Fruit fly (Drosophila melanogaster) whole organism, embryonic: Measurements from ENCODE around the gene CG13949.
A peak's percentile ranks its signal among the peaks of the same experiment; 100 is the strongest.

ENCODE experiments used
- Atf-2 ChIP-seq: fragments of 200-800 bp; sonication (Bioruptor generic); optimal IDR thresholded peaks from 2 replicates; lab custom pipeline; 2016; ENCODE audit warnings: missing biosample characterization, missing genetic modification characterization
- Atf6 ChIP-seq: fragments of 200-800 bp; sonication (Bioruptor generic); IDR thresholded peaks from 2 replicates; pipeline ENCODE4 v1.3.6; 2022; ENCODE audit warnings: missing biosample characterization, missing genetic modification characterization
- CG10321 ChIP-seq: fragments of 200-800 bp; sonication (Bioruptor generic); IDR thresholded peaks from 2 replicates; pipeline ENCODE4 v1.3.6; 2022; ENCODE audit warnings: missing biosample characterization, missing genetic modification characterization
- CG10543 ChIP-seq: fragments of 200-800 bp; sonication (Bioruptor generic); optimal IDR thresholded peaks from 3 replicates; lab custom pipeline; 2017; ENCODE audit warnings: missing biosample characterization, mild to moderate bottlenecking, missing genetic modification characterization, moderate library complexity
- CG11093 ChIP-seq: fragments of 200-800 bp; sonication (Bioruptor generic); IDR thresholded peaks from 3 replicates; pipeline ENCODE4 v1.3.6; 2022; ENCODE audit warnings: missing biosample characterization, missing genetic modification characterization
- CG11560 ChIP-seq: fragments of 200-800 bp; sonication (Bioruptor generic); IDR thresholded peaks from 3 replicates; pipeline ENCODE4 v1.3.6; 2022; ENCODE audit warnings: missing biosample characterization, missing genetic modification characterization
- CG12155 ChIP-seq: fragments of 200-800 bp; sonication (Bioruptor generic); optimal IDR thresholded peaks from 3 replicates; lab custom pipeline; 2016; ENCODE audit warnings: missing biosample characterization, missing genetic modification characterization
- CG12391 ChIP-seq: fragments of 200-800 bp; sonication (Bioruptor generic); optimal IDR thresholded peaks from 3 replicates; lab custom pipeline; 2018; ENCODE audit warnings: missing biosample characterization, mild to moderate bottlenecking, missing genetic modification characterization, moderate library complexity
- CG12942 ChIP-seq: fragments of 200-800 bp; sonication (Bioruptor generic); optimal IDR thresholded peaks from 3 replicates; lab custom pipeline; 2016; ENCODE audit warnings: missing biosample characterization, missing genetic modification characterization
- CG13296 ChIP-seq: fragments of 200-800 bp; sonication (Bioruptor generic); optimal IDR thresholded peaks from 3 replicates; lab custom pipeline; 2018; ENCODE audit warnings: missing biosample characterization, mild to moderate bottlenecking, missing genetic modification characterization
- CG15011 ChIP-seq: fragments of 200-800 bp; sonication (Bioruptor generic); optimal IDR thresholded peaks from 3 replicates; lab custom pipeline; 2018; ENCODE audit warnings: missing biosample characterization, mild to moderate bottlenecking, missing genetic modification characterization
- CG32767 ChIP-seq: fragments of 200-800 bp; sonication (Bioruptor generic); IDR thresholded peaks from 2 replicates; pipeline ENCODE4 v1.3.6; 2022; ENCODE audit warnings: missing biosample characterization, missing genetic modification characterization
- CG32772 ChIP-seq: fragments of 200-800 bp; sonication (Bioruptor generic); IDR thresholded peaks from 2 replicates; pipeline ENCODE4 v1.3.6; 2022; ENCODE audit warnings: missing biosample characterization, missing genetic modification characterization
- CG3847 ChIP-seq: fragments of 200-800 bp; sonication (Bioruptor generic); IDR thresholded peaks from 2 replicates; pipeline ENCODE4 v1.3.6; 2022; ENCODE audit warnings: missing biosample characterization, missing genetic modification characterization
- CG43689 ChIP-seq: fragments of 200-800 bp; sonication (Bioruptor generic); IDR thresholded peaks from 2 replicates; pipeline ENCODE4 v1.3.6; 2022; ENCODE audit warnings: missing biosample characterization, missing genetic modification characterization
- CG4404 ChIP-seq: fragments of 200-800 bp; sonication (Bioruptor generic); IDR thresholded peaks from 2 replicates; pipeline ENCODE4 v1.3.6; 2022; ENCODE audit warnings: missing biosample characterization, missing genetic modification characterization
- CG4730 ChIP-seq: fragments of 200-800 bp; sonication (Bioruptor generic); IDR thresholded peaks from 2 replicates; pipeline ENCODE4 v1.3.6; 2022; ENCODE audit warnings: missing biosample characterization, missing genetic modification characterization
- CG6854 ChIP-seq: fragments of 200-800 bp; sonication (Bioruptor generic); optimal IDR thresholded peaks from 3 replicates; lab custom pipeline; 2017; ENCODE audit warnings: missing biosample characterization, mild to moderate bottlenecking, missing genetic modification characterization
- CG7556 ChIP-seq: fragments of 200-800 bp; sonication (Bioruptor generic); optimal IDR thresholded peaks from 2 replicates; lab custom pipeline; 2017; ENCODE audit warnings: missing biosample characterization, mild to moderate bottlenecking, missing genetic modification characterization
- CTCF ChIP-seq: fragments of 200-800 bp; sonication (Bioruptor generic); optimal IDR thresholded peaks from 2 replicates; lab custom pipeline; 2017; ENCODE audit warnings: missing biosample characterization, mild to moderate bottlenecking, missing genetic modification characterization, moderate library complexity
- CoRest ChIP-seq: fragments of 200-800 bp; sonication (Bioruptor generic); optimal IDR thresholded peaks from 3 replicates; lab custom pipeline; 2018; ENCODE audit warnings: missing biosample characterization, mild to moderate bottlenecking, missing genetic modification characterization, moderate library complexity
- Dek ChIP-seq: fragments of 200-800 bp; sonication (Bioruptor generic); optimal IDR thresholded peaks from 3 replicates; lab custom pipeline; 2019; ENCODE audit warnings: missing biosample characterization, mild to moderate bottlenecking, missing genetic modification characterization, moderate library complexity
- Ets97D ChIP-seq: fragments of 200-800 bp; sonication (Bioruptor generic); optimal IDR thresholded peaks from 3 replicates; lab custom pipeline; 2016; ENCODE audit warnings: missing biosample characterization, missing genetic modification characterization
- Hey ChIP-seq: fragments of 200-800 bp; sonication (Bioruptor generic); optimal IDR thresholded peaks from 3 replicates; lab custom pipeline; 2018; ENCODE audit warnings: missing biosample characterization, mild to moderate bottlenecking, missing genetic modification characterization
- Pdp1 ChIP-seq, 2 experiments: fragments of 200-800 bp; sonication (Bioruptor generic); optimal IDR thresholded peaks; 3 replicates each; lab custom pipeline; 2016; ENCODE audit warnings: missing biosample characterization in 2 of 2, missing genetic modification characterization in 2 of 2, mild to moderate bottlenecking in 1 of 2, moderate library complexity in 1 of 2
- Side ChIP-seq: fragments of 200-800 bp; sonication (Bioruptor generic); optimal IDR thresholded peaks from 2 replicates; lab custom pipeline; 2016; ENCODE audit warnings: missing biosample characterization, missing genetic modification characterization
- aop ChIP-seq: fragments of 200-800 bp; sonication (Bioruptor generic); IDR thresholded peaks from 2 replicates; pipeline ENCODE4 v1.3.6; 2022; ENCODE audit warnings: missing biosample characterization, missing genetic modification characterization
- br ChIP-seq: fragments of >200 bp; optimal IDR thresholded peaks from 2 replicates; lab custom pipeline; 2017
- cad ChIP-seq: fragments of >200 bp; optimal IDR thresholded peaks from 2 replicates; lab custom pipeline; 2017; ENCODE audit warnings: missing biosample characterization, missing genetic modification characterization
- chif ChIP-seq, 2 experiments: fragments of 200-800 bp; sonication (Bioruptor generic); optimal IDR thresholded peaks; 3 replicates each; lab custom pipeline; 2016; ENCODE audit warnings: missing biosample characterization in 2 of 2, missing genetic modification characterization in 2 of 2
- corto ChIP-seq: fragments of 200-800 bp; sonication (Bioruptor generic); optimal IDR thresholded peaks from 2 replicates; lab custom pipeline; 2016; ENCODE audit warnings: missing biosample characterization, mild to moderate bottlenecking, missing genetic modification characterization, moderate library complexity
- danr ChIP-seq: fragments of 200-800 bp; sonication (Bioruptor generic); IDR thresholded peaks from 2 replicates; pipeline ENCODE4 v1.3.6; 2022; ENCODE audit warnings: missing biosample characterization, missing genetic modification characterization
- fu2 ChIP-seq: fragments of 200-800 bp; sonication (Bioruptor generic); optimal IDR thresholded peaks from 2 replicates; lab custom pipeline; 2016; ENCODE audit warnings: missing biosample characterization, missing genetic modification characterization
- grau ChIP-seq: fragments of 200-800 bp; optimal IDR thresholded peaks from 3 replicates; lab custom pipeline; 2019; ENCODE audit warnings: missing biosample characterization, mild to moderate bottlenecking, missing genetic modification characterization, moderate library complexity
- grn ChIP-seq: fragments of 200-800 bp; sonication (Bioruptor generic); optimal IDR thresholded peaks from 3 replicates; lab custom pipeline; 2017; ENCODE audit warnings: missing biosample characterization, missing genetic modification characterization
- gro ChIP-seq: fragments of 200-800 bp; sonication (Bioruptor generic); optimal IDR thresholded peaks from 2 replicates; lab custom pipeline; 2016; ENCODE audit warnings: missing biosample characterization, missing genetic modification characterization
- her ChIP-seq: fragments of 200-800 bp; sonication (Bioruptor generic); optimal IDR thresholded peaks from 2 replicates; lab custom pipeline; 2016; ENCODE audit warnings: missing biosample characterization, missing genetic modification characterization
- knrl ChIP-seq: fragments of 200-800 bp; sonication (Bioruptor generic); IDR thresholded peaks from 3 replicates; pipeline ENCODE4 v1.3.6; 2022; ENCODE audit warnings: missing biosample characterization, missing genetic modification characterization; ENCODE audit not compliant: partially characterized antibody
- lmd ChIP-seq: fragments of 200-800 bp; sonication (Bioruptor generic); IDR thresholded peaks from 2 replicates; pipeline ENCODE4 v1.3.6; 2022; ENCODE audit warnings: missing biosample characterization, missing genetic modification characterization
- lola ChIP-seq, 3 experiments: fragments of >200 bp in 2 of 3; fragments of 200-800 bp in 1 of 3; sonication (Bioruptor generic) in 1 of 3; optimal IDR thresholded peaks; 2 replicates each; lab custom pipeline; 2017 to 2019; ENCODE audit warnings: missing biosample characterization in 3 of 3, missing genetic modification characterization in 3 of 3, mild to moderate bottlenecking in 1 of 3, moderate library complexity in 1 of 3
- mam ChIP-seq: fragments of 200-800 bp; sonication (Bioruptor generic); optimal IDR thresholded peaks from 3 replicates; lab custom pipeline; 2016; ENCODE audit warnings: missing biosample characterization, missing genetic modification characterization
- nerfin-2 ChIP-seq: fragments of 200-800 bp; sonication (Bioruptor generic); IDR thresholded peaks from 2 replicates; pipeline ENCODE4 v1.3.6; 2022; ENCODE audit warnings: missing biosample characterization, missing genetic modification characterization; ENCODE audit not compliant: partially characterized antibody
- p53 ChIP-seq: fragments of 200-800 bp; sonication (Bioruptor generic); optimal IDR thresholded peaks from 2 replicates; lab custom pipeline; 2016; ENCODE audit warnings: missing biosample characterization, missing genetic modification characterization
- pzg ChIP-seq: fragments of 200-800 bp; sonication (Bioruptor generic); optimal IDR thresholded peaks from 3 replicates; lab custom pipeline; 2018; ENCODE audit warnings: missing biosample characterization, mild to moderate bottlenecking, missing genetic modification characterization, moderate library complexity
- rib ChIP-seq: fragments of 200-800 bp; sonication (Bioruptor generic); IDR thresholded peaks from 2 replicates; pipeline ENCODE4 v1.3.6; 2022; ENCODE audit warnings: missing biosample characterization, missing genetic modification characterization
- sim ChIP-seq: fragments of 200-800 bp; sonication (Bioruptor generic); IDR thresholded peaks from 2 replicates; pipeline ENCODE4 v1.3.6; 2022; ENCODE audit warnings: missing biosample characterization, missing genetic modification characterization
- so ChIP-seq: fragments of 200-800 bp; sonication (Bioruptor generic); IDR thresholded peaks from 3 replicates; pipeline ENCODE4 v1.3.6; 2022; ENCODE audit warnings: missing biosample characterization, missing genetic modification characterization
- toy ChIP-seq: fragments of 200-800 bp; sonication (Bioruptor generic); IDR thresholded peaks from 2 replicates; pipeline ENCODE4 v1.3.6; 2022; ENCODE audit warnings: missing biosample characterization, missing genetic modification characterization
- unc-4 ChIP-seq: fragments of 200-800 bp; sonication (Bioruptor generic); IDR thresholded peaks from 2 replicates; pipeline ENCODE4 v1.3.6; 2022; ENCODE audit warnings: missing biosample characterization, missing genetic modification characterization; ENCODE audit not compliant: partially characterized antibody
- wek ChIP-seq: fragments of 200-800 bp; sonication (Bioruptor generic); optimal IDR thresholded peaks from 3 replicates; lab custom pipeline; 2018; ENCODE audit warnings: missing biosample characterization, mild to moderate bottlenecking, missing genetic modification characterization, moderate library complexity

Gene CG13949

DNA sequence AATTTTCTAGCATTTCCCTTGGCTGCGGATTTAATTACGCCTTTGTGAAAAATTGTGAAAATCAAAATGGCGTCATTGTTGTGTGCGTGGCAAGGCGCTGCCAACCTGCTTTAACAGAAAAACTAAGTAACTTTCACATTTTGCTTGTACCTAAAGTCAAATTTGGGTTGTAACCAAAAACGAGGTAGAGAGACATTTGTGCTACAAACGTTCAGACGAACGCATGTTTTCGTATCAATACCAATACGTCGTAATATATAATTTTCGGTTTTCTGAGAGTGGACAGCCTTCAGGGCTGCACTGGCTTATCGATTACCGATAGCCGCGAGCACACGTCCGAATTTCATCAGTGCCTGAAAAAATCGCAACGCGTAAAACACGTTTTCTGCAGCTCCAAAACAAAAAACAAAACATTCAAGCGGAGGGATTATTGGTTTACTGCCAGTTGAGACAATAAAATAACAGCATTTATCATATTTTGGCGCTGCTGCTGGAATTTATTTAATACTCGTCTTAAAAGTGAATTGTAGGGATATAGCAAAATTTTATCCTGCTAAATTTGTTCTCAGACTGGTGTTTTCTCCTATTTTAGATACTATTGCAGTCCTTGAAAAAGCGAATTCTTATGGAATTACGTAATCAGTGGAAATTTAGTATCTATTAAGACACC is 15.7 kb downstream of the CG13949 start:
- TF ChIP-seq wek (GFP tag; lab: Kevin White, UChicago) (peak; percentile 21), CTCF (GFP tag; lab: Kevin White, UChicago) (no peak), corto (no peak), Atf6 (GFP tag; lab: Robert Waterston, UW) (peak; percentile 70), cad (GFP tag; lab: Kevin White, UChicago) (no peak), CG7556 (peak; percentile 61), danr (GFP tag; lab: Robert Waterston, UW) (no peak), p53 (GFP tag; lab: Kevin White, UChicago) (peak; percentile 32), unc-4 (GFP tag; lab: Robert Waterston, UW) (0 out of 2 replicates have a peak, but pooled peaks have one; percentile 29), gro (GFP tag; lab: Kevin White, UChicago) (peak; percentile 50), CG32767 (GFP tag; lab: Robert Waterston, UW) (no peak; the same call in 1 of the 2 replicates), Pdp1 (GFP tag; optimal IDR thresholded peaks at IDR 0.05; lab: Kevin White, UChicago) (peak; percentile 73 to 99), Hey (tag; lab: Kevin White, UChicago) (peak; percentile 15), CG12155 (GFP tag; lab: Kevin White, UChicago) (peak; percentile 56), Ets97D (peak; percentile 65), Atf-2 (GFP tag; lab: Kevin White, UChicago) (peak; percentile 71), CG11560 (peak; percentile 55; the same call in 2 of the 3 replicates), sim (GFP tag; lab: Robert Waterston, UW) (no peak), CG6854 (GFP tag; lab: Kevin White, UChicago) (no peak), CG3847 (peak; percentile 79), knrl (GFP tag; lab: Robert Waterston, UW) (peak; percentile 52; the same call in 2 of the 3 replicates), CG43689 (no peak), aop (GFP tag; lab: Robert Waterston, UW) (no peak), CG12942 (peak; percentile 74), pzg (peak; percentile 43), CG11093 (GFP tag; lab: Robert Waterston, UW) (no peak), nerfin-2 (peak; percentile 11; the same call in 1 of the 2 replicates), CG32772 (GFP tag; lab: Robert Waterston, UW) (peak; percentile 49; the same call in 1 of the 2 replicates), her (peak; percentile 77), rib (peak; percentile 48; the same call in 1 of the 2 replicates), CG4730 (GFP tag; lab: Robert Waterston, UW) (peak; percentile 26; the same call in 1 of the 2 replicates), CG12391 (tag; lab: Kevin White, UChicago) (peak; percentile 59), CG15011 (GFP tag; lab: Kevin White, UChicago) (peak; percentile 64), toy (GFP tag; lab: Robert Waterston, UW) (no peak), grau (tag; lab: Kevin White, UChicago) (peak; percentile 68), so (peak; percentile 65; the same call in 1 of the 3 replicates), CoRest (tag; lab: Kevin White, UChicago) (peak; percentile 76), lola (GFP tag; optimal IDR thresholded peaks at IDR 0.05; lab: Kevin White, UChicago) (peak in 1 of 3 experiments; percentile 38), Side (GFP tag; lab: Kevin White, UChicago) (peak; percentile 80), chif (GFP tag; optimal IDR thresholded peaks at IDR 0.05; lab: Kevin White, UChicago) (peak; percentile 60 to 71), lmd (GFP tag; lab: Robert Waterston, UW) (peak; percentile 59), mam (GFP tag; lab: Kevin White, UChicago) (peak; percentile 85), CG13296 (GFP tag; lab: Kevin White, UChicago) (peak; percentile 11), CG10321 (GFP tag; lab: Robert Waterston, UW) (0 out of 2 replicates have a peak, but pooled peaks have one; percentile 45), br (lab: Kevin White, UChicago) (no peak), Dek (tag; lab: Kevin White, UChicago) (peak; percentile 43), grn (GFP tag; lab: Kevin White, UChicago) (no peak), fu2 (peak; percentile 64), CG10543 (peak; percentile 57), CG4404 (peak; percentile 46; the same call in 1 of the 2 replicates)
